Worm (Caenorhabditis elegans) whole organism, L3 larva: ENCODE data around the gene cog-1.

Experiments
- R02D3.7 ChIP-seq: fragments of 150-350 bp; optimal IDR thresholded peaks from 2 replicates; lab custom pipeline; 2014; ENCODE audit warnings: missing biosample characterization, missing genetic modification characterization
- aly-2 ChIP-seq: fragments of 150-350 bp; optimal IDR thresholded peaks from 2 replicates; lab custom pipeline; 2014; ENCODE audit warnings: missing biosample characterization, missing genetic modification characterization
- ceh-82 ChIP-seq: fragments of 150-350 bp; optimal IDR thresholded peaks from 2 replicates; lab custom pipeline; 2014; ENCODE audit warnings: missing biosample characterization, missing genetic modification characterization
- elt-3 ChIP-seq, 3 experiments: fragments of 150-350 bp in 1 of 3; sonication (generic microtip) in 2 of 3; optimal IDR thresholded peaks; 2 replicates in 2 of 3; 4 replicates in 1 of 3; lab custom pipeline; 2014 to 2017; ENCODE audit warnings: missing biosample characterization in 3 of 3, missing genetic modification characterization in 3 of 3
- nhr-11 ChIP-seq: fragments of 150-350 bp; optimal IDR thresholded peaks from 2 replicates; lab custom pipeline; 2014; ENCODE audit warnings: missing biosample characterization, missing genetic modification characterization
- nhr-237 ChIP-seq: fragments of 150-350 bp; optimal IDR thresholded peaks from 2 replicates; lab custom pipeline; 2014; ENCODE audit warnings: missing biosample characterization, missing genetic modification characterization
- nhr-25 ChIP-seq: sonication (generic microtip); optimal IDR thresholded peaks from 2 replicates; lab custom pipeline; 2017; ENCODE audit warnings: missing biosample characterization, missing genetic modification characterization
- nhr-77 ChIP-seq: fragments of 150-350 bp; optimal IDR thresholded peaks from 2 replicates; lab custom pipeline; 2014; ENCODE audit warnings: missing biosample characterization, missing genetic modification characterization
- zag-1 ChIP-seq: fragments of 150-350 bp; optimal IDR thresholded peaks from 2 replicates; lab custom pipeline; 2014; ENCODE audit warnings: missing biosample characterization, missing genetic modification characterization

ce11 chrII:14904635-14905034 lies 2.3 kb downstream of the cog-1 start:
- TF ChIP-seq nhr-77 (no peak), R02D3.7 (tag; lab: Kevin White, UChicago) (no peak), aly-2 (tag; lab: Kevin White, UChicago) (no peak), nhr-25 (tag; lab: Kevin White, UChicago) (no peak), elt-3 (tag; optimal IDR thresholded peaks at IDR 0.05; lab: Kevin White, UChicago) (no peak), ceh-82 (tag; lab: Kevin White, UChicago) (no peak), nhr-237 (no peak), nhr-11 (tag; lab: Kevin White, UChicago) (no peak), zag-1 (no peak)
